Fruit fly (Drosophila melanogaster) whole organism, prepupa: Measurements from ENCODE around the gene tos.

Source experiments
- CG10631 ChIP-seq: fragments of 200-800 bp; sonication (Bioruptor generic); optimal IDR thresholded peaks from 2 replicates; lab custom pipeline; 2016; ENCODE audit warnings: missing biosample characterization, missing genetic modification characterization
- CG11902 ChIP-seq: fragments of 200-800 bp; sonication (Bioruptor generic); optimal IDR thresholded peaks from 3 replicates; lab custom pipeline; 2016; ENCODE audit warnings: missing biosample characterization, missing genetic modification characterization
- CG1621 ChIP-seq: fragments of 200-800 bp; sonication (Bioruptor generic); optimal IDR thresholded peaks from 3 replicates; lab custom pipeline; 2018; ENCODE audit warnings: missing biosample characterization, mild to moderate bottlenecking, missing genetic modification characterization
- CG6854 ChIP-seq: fragments of 200-800 bp; sonication (Bioruptor generic); optimal IDR thresholded peaks from 2 replicates; lab custom pipeline; 2017; ENCODE audit warnings: missing biosample characterization, mild to moderate bottlenecking, missing genetic modification characterization
- CG8319 ChIP-seq: fragments of 200-800 bp; sonication (Bioruptor generic); optimal IDR thresholded peaks from 3 replicates; lab custom pipeline; 2016; ENCODE audit warnings: missing biosample characterization, missing genetic modification characterization
- Ets96B ChIP-seq: fragments of 200-800 bp; optimal IDR thresholded peaks from 2 replicates; lab custom pipeline; 2019; ENCODE audit warnings: missing biosample characterization, mild to moderate bottlenecking, missing genetic modification characterization, moderate library complexity
- Hr38 ChIP-seq: sonication (Bioruptor generic); optimal IDR thresholded peaks from 2 replicates; lab custom pipeline; 2016; ENCODE audit warnings: missing biosample characterization, missing genetic modification characterization
- Hr39 ChIP-seq: fragments of 200-800 bp; sonication (Bioruptor generic); optimal IDR thresholded peaks from 2 replicates; lab custom pipeline; 2016; ENCODE audit warnings: missing biosample characterization, missing genetic modification characterization
- Hr4 ChIP-seq: fragments of 200-800 bp; sonication (Bioruptor generic); optimal IDR thresholded peaks from 3 replicates; lab custom pipeline; 2016; ENCODE audit warnings: missing biosample characterization, missing genetic modification characterization
- Lpt ChIP-seq: fragments of 200-800 bp; sonication (Bioruptor generic); optimal IDR thresholded peaks from 3 replicates; lab custom pipeline; 2016; ENCODE audit warnings: missing biosample characterization, missing genetic modification characterization
- Sox15 ChIP-seq: fragments of 200-800 bp; sonication (Bioruptor generic); optimal IDR thresholded peaks from 3 replicates; lab custom pipeline; 2016; ENCODE audit warnings: missing biosample characterization, missing genetic modification characterization

- TF ChIP-seq Lpt, result no peak
- TF ChIP-seq CG1621, result no peak
- TF ChIP-seq CG8319, result no peak
- TF ChIP-seq Hr39 (GFP tag; lab: Kevin White, UChicago), result no peak
- no peak for TF ChIP-seq Hr4
- TF ChIP-seq Ets96B, result no peak
- no peak for TF ChIP-seq CG10631 (GFP tag; lab: Kevin White, UChicago)
- TF ChIP-seq CG6854, result no peak
- no peak for TF ChIP-seq Sox15 (GFP tag; lab: Kevin White, UChicago)
- no peak for TF ChIP-seq Hr38 (GFP tag; lab: Kevin White, UChicago)
- no peak for TF ChIP-seq CG11902 (GFP tag; lab: Kevin White, UChicago)
Measured at dm6 chr2L:18630611-18631221, 51.2 kb downstream of the tos start.
